Worm (Caenorhabditis elegans) whole organism, L3 larva: Measurements from ENCODE around the gene sma-3.

ENCODE experiments used
- R02D3.7 ChIP-seq: fragments of 150-350 bp; optimal IDR thresholded peaks from 2 replicates; lab custom pipeline; 2014; ENCODE audit warnings: missing biosample characterization, missing genetic modification characterization
- ZK546.5 ChIP-seq: sonication (generic microtip); optimal IDR thresholded peaks from 2 replicates; lab custom pipeline; 2017; ENCODE audit warnings: missing biosample characterization, missing genetic modification characterization
- aly-2 ChIP-seq: fragments of 150-350 bp; optimal IDR thresholded peaks from 2 replicates; lab custom pipeline; 2014; ENCODE audit warnings: missing biosample characterization, missing genetic modification characterization
- ama-1 ChIP-seq: fragments of 150-350 bp; optimal IDR thresholded peaks from 2 replicates; lab custom pipeline; 2018
- ceh-16 ChIP-seq: sonication (generic microtip); optimal IDR thresholded peaks from 2 replicates; lab custom pipeline; 2017; ENCODE audit warnings: missing biosample characterization, missing genetic modification characterization
- ceh-28 ChIP-seq: fragments of 150-350 bp; optimal IDR thresholded peaks from 2 replicates; lab custom pipeline; 2014; ENCODE audit warnings: missing biosample characterization, missing genetic modification reagents, missing genetic modification characterization
- ceh-82 ChIP-seq: fragments of 150-350 bp; optimal IDR thresholded peaks from 2 replicates; lab custom pipeline; 2014; ENCODE audit warnings: missing biosample characterization, missing genetic modification characterization
- ceh-9 ChIP-seq: sonication (generic microtip); optimal IDR thresholded peaks from 2 replicates; lab custom pipeline; 2018; ENCODE audit warnings: missing biosample characterization, missing genetic modification characterization
- daf-12 ChIP-seq: fragments of 150-350 bp; optimal IDR thresholded peaks from 2 replicates; lab custom pipeline; 2014; ENCODE audit warnings: missing biosample characterization, missing genetic modification reagents, missing genetic modification characterization
- egl-27 ChIP-seq: sonication (generic microtip); optimal IDR thresholded peaks from 4 replicates; lab custom pipeline; 2017; ENCODE audit warnings: missing biosample characterization, missing genetic modification reagents, missing genetic modification characterization
- egl-5 ChIP-seq: fragments of 150-350 bp; optimal IDR thresholded peaks from 2 replicates; lab custom pipeline; 2017; ENCODE audit warnings: missing biosample characterization, missing genetic modification reagents, missing genetic modification characterization, inconsistent platforms
- elt-1 ChIP-seq: fragments of 150-350 bp; optimal IDR thresholded peaks from 2 replicates; lab custom pipeline; 2014; ENCODE audit warnings: missing biosample characterization, missing genetic modification characterization
- elt-2 ChIP-seq: sonication (generic microtip); optimal IDR thresholded peaks from 2 replicates; lab custom pipeline; 2016; ENCODE audit warnings: missing genetic modification reagents, mild to moderate bottlenecking, missing genetic modification characterization, missing compliant biosample characterization
- elt-3 ChIP-seq, 3 experiments: fragments of 150-350 bp in 1 of 3; sonication (generic microtip) in 2 of 3; optimal IDR thresholded peaks; 2 replicates in 2 of 3; 4 replicates in 1 of 3; lab custom pipeline; 2014 to 2017; ENCODE audit warnings: missing biosample characterization in 3 of 3, missing genetic modification characterization in 3 of 3
- eor-1 ChIP-seq, 2 experiments: fragments of 150-350 bp; optimal IDR thresholded peaks; 2 replicates each; lab custom pipeline; 2014 to 2018; ENCODE audit warnings: missing biosample characterization in 2 of 2, missing genetic modification characterization in 2 of 2
- fkh-10 ChIP-seq: sonication (generic microtip); optimal IDR thresholded peaks from 2 replicates; lab custom pipeline; 2017; ENCODE audit warnings: missing biosample characterization, missing genetic modification reagents, missing genetic modification characterization
- fkh-2 ChIP-seq: fragments of 150-350 bp; optimal IDR thresholded peaks from 2 replicates; lab custom pipeline; 2014; ENCODE audit warnings: missing biosample characterization, missing genetic modification reagents, missing genetic modification characterization
- fos-1 ChIP-seq: fragments of 150-350 bp; optimal IDR thresholded peaks from 2 replicates; lab custom pipeline; 2014; ENCODE audit warnings: missing biosample characterization, missing genetic modification characterization
- hmg-11 ChIP-seq: sonication (generic microtip); optimal IDR thresholded peaks from 2 replicates; lab custom pipeline; 2016; ENCODE audit warnings: missing genetic modification characterization, missing compliant biosample characterization
- jun-1 ChIP-seq: fragments of 150-350 bp; optimal IDR thresholded peaks from 2 replicates; lab custom pipeline; 2014; ENCODE audit warnings: missing biosample characterization, missing genetic modification reagents, missing genetic modification characterization
- lin-15B ChIP-seq: fragments of 150-350 bp; optimal IDR thresholded peaks from 2 replicates; lab custom pipeline; 2014; ENCODE audit warnings: missing biosample characterization, missing genetic modification characterization
- lin-39 ChIP-seq: fragments of 150-350 bp; optimal IDR thresholded peaks from 2 replicates; lab custom pipeline; 2018; ENCODE audit warnings: missing biosample characterization, missing genetic modification reagents, missing genetic modification characterization
- lsy-12 ChIP-seq: sonication (generic microtip); optimal IDR thresholded peaks from 2 replicates; lab custom pipeline; 2016; ENCODE audit warnings: mild to moderate bottlenecking, missing genetic modification characterization, missing compliant biosample characterization
- mdl-1 ChIP-seq: fragments of 150-350 bp; optimal IDR thresholded peaks from 2 replicates; lab custom pipeline; 2014; ENCODE audit warnings: missing biosample characterization, missing genetic modification characterization
- mml-1 ChIP-seq: fragments of 150-350 bp; sonication (generic microtip); optimal IDR thresholded peaks from 3 replicates; lab custom pipeline; 2014; ENCODE audit warnings: missing biosample characterization, missing genetic modification characterization
- nfya-1 ChIP-seq: sonication (generic microtip); optimal IDR thresholded peaks from 2 replicates; lab custom pipeline; 2017; ENCODE audit warnings: missing genetic modification characterization, mild to moderate bottlenecking, missing compliant biosample characterization, antibody characterized with exemption, moderate library complexity; ENCODE audit not compliant: insufficient read depth
- nhr-11 ChIP-seq: fragments of 150-350 bp; optimal IDR thresholded peaks from 2 replicates; lab custom pipeline; 2014; ENCODE audit warnings: missing biosample characterization, missing genetic modification characterization
- nhr-12 ChIP-seq: fragments of 150-350 bp; optimal IDR thresholded peaks from 2 replicates; lab custom pipeline; 2014; ENCODE audit warnings: missing biosample characterization, missing genetic modification characterization
- nhr-23 ChIP-seq: fragments of 150-350 bp; optimal IDR thresholded peaks from 2 replicates; lab custom pipeline; 2014; ENCODE audit warnings: missing biosample characterization, missing genetic modification reagents, missing genetic modification characterization
- nhr-237 ChIP-seq: fragments of 150-350 bp; optimal IDR thresholded peaks from 2 replicates; lab custom pipeline; 2014; ENCODE audit warnings: missing biosample characterization, missing genetic modification characterization
- nhr-25 ChIP-seq: sonication (generic microtip); optimal IDR thresholded peaks from 2 replicates; lab custom pipeline; 2017; ENCODE audit warnings: missing biosample characterization, missing genetic modification characterization
- nhr-28 ChIP-seq: fragments of 150-350 bp; optimal IDR thresholded peaks from 2 replicates; lab custom pipeline; 2014; ENCODE audit warnings: missing biosample characterization, missing genetic modification characterization
- nhr-43 ChIP-seq: sonication (generic microtip); optimal IDR thresholded peaks from 2 replicates; lab custom pipeline; 2016; ENCODE audit warnings: mild to moderate bottlenecking, missing genetic modification characterization, missing compliant biosample characterization; ENCODE audit not compliant: poor library complexity, severe bottlenecking
- nhr-67 ChIP-seq: fragments of 150-350 bp; optimal IDR thresholded peaks from 2 replicates; lab custom pipeline; 2014; ENCODE audit warnings: missing biosample characterization, missing genetic modification characterization
- nhr-76 ChIP-seq: fragments of 150-350 bp; sonication (generic microtip); optimal IDR thresholded peaks from 5 replicates; lab custom pipeline; 2014; ENCODE audit warnings: missing biosample characterization, missing genetic modification characterization
- nhr-77 ChIP-seq: fragments of 150-350 bp; optimal IDR thresholded peaks from 2 replicates; lab custom pipeline; 2014; ENCODE audit warnings: missing biosample characterization, missing genetic modification characterization
- pha-4 ChIP-seq: fragments of 150-350 bp; optimal IDR thresholded peaks from 2 replicates; lab custom pipeline; 2014; ENCODE audit warnings: missing biosample characterization, missing genetic modification reagents, missing genetic modification characterization
- pqm-1 ChIP-seq: fragments of 150-350 bp; optimal IDR thresholded peaks from 2 replicates; lab custom pipeline; 2017; ENCODE audit warnings: missing biosample characterization, missing genetic modification characterization, inconsistent platforms
- sea-2 ChIP-seq: fragments of 150-350 bp; sonication (generic microtip); optimal IDR thresholded peaks from 4 replicates; lab custom pipeline; 2014; ENCODE audit warnings: missing biosample characterization, missing genetic modification reagents, missing genetic modification characterization
- skn-1 ChIP-seq: fragments of 150-350 bp; optimal IDR thresholded peaks from 2 replicates; lab custom pipeline; 2014; ENCODE audit warnings: missing biosample characterization, missing genetic modification characterization
- snpc-4 ChIP-seq: fragments of 150-350 bp; optimal IDR thresholded peaks from 2 replicates; lab custom pipeline; 2014; ENCODE audit warnings: missing biosample characterization, missing genetic modification characterization
- tbx-2 ChIP-seq: sonication (generic microtip); optimal IDR thresholded peaks from 2 replicates; lab custom pipeline; 2016; ENCODE audit warnings: mild to moderate bottlenecking, missing genetic modification characterization, missing compliant biosample characterization
- unc-39 ChIP-seq: sonication (generic microtip); optimal IDR thresholded peaks from 4 replicates; lab custom pipeline; 2017; ENCODE audit warnings: missing biosample characterization, missing genetic modification characterization
- unc-62 ChIP-seq: fragments of 150-350 bp; sonication (generic microtip); optimal IDR thresholded peaks from 4 replicates; lab custom pipeline; 2014; ENCODE audit warnings: missing biosample characterization, missing genetic modification reagents, missing genetic modification characterization
- zag-1 ChIP-seq: fragments of 150-350 bp; optimal IDR thresholded peaks from 2 replicates; lab custom pipeline; 2014; ENCODE audit warnings: missing biosample characterization, missing genetic modification characterization
- ztf-11 ChIP-seq: fragments of 150-350 bp; optimal IDR thresholded peaks from 2 replicates; lab custom pipeline; 2014; ENCODE audit warnings: missing biosample characterization, missing genetic modification characterization
- ztf-4 ChIP-seq: fragments of 150-350 bp; optimal IDR thresholded peaks from 2 replicates; lab custom pipeline; 2014; ENCODE audit warnings: missing biosample characterization, missing genetic modification characterization

Gene sma-3

DNA sequence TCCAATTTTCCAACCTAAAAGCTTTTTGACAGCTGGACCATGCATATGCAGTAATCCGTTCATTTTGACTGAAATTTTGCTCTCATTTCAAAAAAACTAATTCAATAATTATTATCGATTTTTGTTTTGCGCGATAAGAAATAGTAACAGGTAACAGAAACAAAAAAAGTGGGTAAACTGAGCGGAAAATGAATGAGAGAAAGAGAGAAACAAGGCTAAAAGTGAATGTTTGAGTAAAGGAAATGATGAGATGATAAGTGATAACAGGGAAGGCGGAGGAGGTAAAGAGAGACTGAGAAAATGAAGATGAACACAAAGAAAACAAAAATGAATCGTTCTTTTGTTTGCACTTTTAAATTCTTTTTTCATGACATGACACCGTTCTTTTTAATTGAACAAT, at the start of gene sma-3:
sma-3 (minus strand) TSS at position 68 of the 400 bp plus-strand sequence.
- TF ChIP-seq lin-39 (tag; lab: Kevin White, UChicago), result no peak
- no peak for TF ChIP-seq nhr-237 (tag; lab: Kevin White, UChicago)
- TF ChIP-seq nhr-25 (tag; lab: Kevin White, UChicago), result no peak
- TF ChIP-seq sea-2 (GFP tag; lab: Kevin White, UChicago), result no peak
- peak; percentile 69 for TF ChIP-seq ceh-28 (tag; lab: Kevin White, UChicago)
- TF ChIP-seq nhr-43, result no peak
- TF ChIP-seq nhr-11 (tag; lab: Kevin White, UChicago), result no peak
- TF ChIP-seq elt-1, result no peak
- TF ChIP-seq mml-1 (tag; lab: Kevin White, UChicago), result no peak
- no peak for TF ChIP-seq egl-5 (tag; lab: Kevin White, UChicago)
- TF ChIP-seq pha-4 (tag; lab: Kevin White, UChicago), result peak; percentile 75
- no peak for TF ChIP-seq tbx-2 (tag; lab: Kevin White, UChicago)
- TF ChIP-seq nfya-1 (tag; lab: Kevin White, UChicago), result peak; percentile 21
- no peak for TF ChIP-seq eor-1 (tag; optimal IDR thresholded peaks at IDR 0.05; lab: Kevin White, UChicago)
- TF ChIP-seq ZK546.5 (tag; lab: Kevin White, UChicago), result no peak
- TF ChIP-seq fkh-10 (GFP tag; lab: Kevin White, UChicago), result no peak
- no peak for TF ChIP-seq ceh-16
- no peak for TF ChIP-seq lin-15B
- no peak for TF ChIP-seq ama-1 (lab: Kevin White, UChicago)
- no peak for TF ChIP-seq aly-2 (tag; lab: Kevin White, UChicago)
- no peak for TF ChIP-seq skn-1 (tag; lab: Kevin White, UChicago)
- no peak for TF ChIP-seq nhr-76 (tag; lab: Kevin White, UChicago)
- TF ChIP-seq ceh-82 (tag; lab: Kevin White, UChicago), result no peak
- TF ChIP-seq ztf-4 (tag; lab: Kevin White, UChicago), result no peak
- TF ChIP-seq elt-3 (tag; optimal IDR thresholded peaks at IDR 0.05; lab: Kevin White, UChicago), result peak in 2 of 3 experiments; percentile 47 to 50
- no peak for TF ChIP-seq lsy-12 (tag; lab: Kevin White, UChicago)
- TF ChIP-seq snpc-4 (tag; lab: Kevin White, UChicago), result no peak
- no peak for TF ChIP-seq unc-39 (tag; lab: Kevin White, UChicago)
- no peak for TF ChIP-seq hmg-11 (tag; lab: Kevin White, UChicago)
- TF ChIP-seq nhr-67 (tag; lab: Kevin White, UChicago), result no peak
- TF ChIP-seq fos-1 (tag; lab: Kevin White, UChicago), result no peak
- no peak for TF ChIP-seq mdl-1 (tag; lab: Kevin White, UChicago)
- TF ChIP-seq nhr-23 (tag; lab: Kevin White, UChicago), result peak; percentile 15
- no peak for TF ChIP-seq unc-62 (GFP tag; lab: Kevin White, UChicago)
- no peak for TF ChIP-seq zag-1 (tag; lab: Kevin White, UChicago)
- no peak for TF ChIP-seq ztf-11 (tag; lab: Kevin White, UChicago)
- peak; percentile 60 for TF ChIP-seq pqm-1 (tag; lab: Kevin White, UChicago)
- no peak for TF ChIP-seq daf-12 (tag; lab: Kevin White, UChicago)
- TF ChIP-seq nhr-28 (tag; lab: Kevin White, UChicago), result no peak
- peak; percentile 73 for TF ChIP-seq elt-2 (tag; lab: Kevin White, UChicago)
- TF ChIP-seq nhr-77 (tag; lab: Kevin White, UChicago), result no peak
- TF ChIP-seq egl-27 (tag; lab: Kevin White, UChicago), result no peak
- no peak for TF ChIP-seq fkh-2 (tag; lab: Kevin White, UChicago)
- TF ChIP-seq R02D3.7 (tag; lab: Kevin White, UChicago), result no peak
- no peak for TF ChIP-seq ceh-9 (tag; lab: Kevin White, UChicago)
- TF ChIP-seq nhr-12 (tag; lab: Kevin White, UChicago), result no peak
- TF ChIP-seq jun-1, result no peak
- TF ChIP-seq, all 47 proteins: peak for 7
